Fruit fly (Drosophila melanogaster): ENCODE results near the gene CG10345.

CG10345 gene

dm6 chr3R:16643591-16643990 lies 38.9 kb upstream of the CG10345 start, which contains the start of gene Arl6IP1:
TSS of gene Arl6IP1 (plus strand) at chr3R:16643605.
- TF ChIP-seq salr (GFP tag; optimal IDR thresholded peaks at IDR 0.05) (no peak), CG8319 (GFP tag; optimal IDR thresholded peaks at IDR 0.05) (no peak), Eip75B (GFP tag; optimal IDR thresholded peaks at IDR 0.05) (no peak)

dm6 chr3R:16640005-16640408 lies 35.3 kb upstream of the CG10345 start, which contains the start of gene nonA-l:
TSS of gene nonA-l (plus strand) at chr3R:16640205.
- no peak for TF ChIP-seq Smox (GFP tag; optimal IDR thresholded peaks at IDR 0.05)
- TF ChIP-seq fkh (GFP tag; optimal IDR thresholded peaks at IDR 0.05) = no peak
- TF ChIP-seq CG15336 (GFP tag; IDR thresholded peaks at IDR 0.05) = no peak
- no peak for TF ChIP-seq svp (GFP tag)
- TF ChIP-seq CG8119 (GFP tag; IDR thresholded peaks at IDR 0.05) = no peak
- no peak for TF ChIP-seq CG10631 (GFP tag; optimal IDR thresholded peaks at IDR 0.05)
- no peak for TF ChIP-seq Blimp-1 (GFP tag; optimal IDR thresholded peaks at IDR 0.05)

- no peak for TF ChIP-seq Eip78C (GFP tag)
- TF ChIP-seq topi (GFP tag; optimal IDR thresholded peaks at IDR 0.05) = no peak
- TF ChIP-seq Sox14 (GFP tag; optimal IDR thresholded peaks at IDR 0.05) = no peak
- TF ChIP-seq CG3919 (GFP tag; optimal IDR thresholded peaks at IDR 0.05) = no peak
- no peak for TF ChIP-seq CG15336 (GFP tag; IDR thresholded peaks at IDR 0.05)
- TF ChIP-seq Hr4 (GFP tag; optimal IDR thresholded peaks at IDR 0.05) = no peak
- no peak for TF ChIP-seq CG8119 (GFP tag; IDR thresholded peaks at IDR 0.05)
- TF ChIP-seq Eip93F (GFP tag; optimal IDR thresholded peaks at IDR 0.05) = no peak
- no peak for TF ChIP-seq CG6163 (GFP tag; IDR thresholded peaks at IDR 0.05)
- no peak for TF ChIP-seq achi (GFP tag; optimal IDR thresholded peaks at IDR 0.05)
- no peak for TF ChIP-seq CG11762 (GFP tag; optimal IDR thresholded peaks at IDR 0.05; ENCODE audit: insufficient read depth)
- no peak for TF ChIP-seq net (GFP tag; optimal IDR thresholded peaks at IDR 0.05)
- TF ChIP-seq Lpt (GFP tag; optimal IDR thresholded peaks at IDR 0.05) = no peak
- TF ChIP-seq CG7368 (GFP tag; optimal IDR thresholded peaks at IDR 0.05) = no peak
- TF ChIP-seq fkh (GFP tag; optimal IDR thresholded peaks at IDR 0.05) = no peak
Measured at dm6 chr3R:16632698-16633097, 28.0 kb upstream of the CG10345 start.

- TF ChIP-seq svp (GFP tag) (no peak), Sox15 (GFP tag; optimal IDR thresholded peaks at IDR 0.05) (no peak), OdsH (GFP tag; optimal IDR thresholded peaks at IDR 0.05) (no peak)
Measured at dm6 chr3R:16630564-16630963, 25.9 kb upstream of the CG10345 start.

dm6 chr3R:16626899-16627432 lies 22.3 kb upstream of the CG10345 start:
- TF ChIP-seq fkh (GFP tag; optimal IDR thresholded peaks at IDR 0.05) (peak; percentile 51), CG4318 (GFP tag; optimal IDR thresholded peaks at IDR 0.05) (no peak)

- TF ChIP-seq pdm3 (GFP tag; optimal IDR thresholded peaks at IDR 0.05) (no peak), topi (GFP tag; optimal IDR thresholded peaks at IDR 0.05) (no peak), CG8119 (GFP tag; IDR thresholded peaks at IDR 0.05) (peak; percentile 33; the same call in 1 of the 3 replicates), CG6163 (GFP tag; IDR thresholded peaks at IDR 0.05) (0 out of 3 replicates have a peak, but pooled peaks have one; percentile 29), ss (GFP tag; optimal IDR thresholded peaks at IDR 0.05) (no peak), CG10631 (GFP tag; optimal IDR thresholded peaks at IDR 0.05) (no peak), CG3919 (GFP tag; optimal IDR thresholded peaks at IDR 0.05) (no peak), CG6808 (GFP tag; optimal IDR thresholded peaks at IDR 0.05) (no peak), CG6276 (GFP tag; optimal IDR thresholded peaks at IDR 0.05) (no peak), CG9139 (GFP tag; optimal IDR thresholded peaks at IDR 0.05) (no peak), CG31627 (GFP tag; optimal IDR thresholded peaks at IDR 0.05) (no peak), CG11762 (GFP tag; optimal IDR thresholded peaks at IDR 0.05; ENCODE audit: insufficient read depth) (no peak), CG10669 (GFP tag; optimal IDR thresholded peaks at IDR 0.05) (no peak), CG7368 (GFP tag; optimal IDR thresholded peaks at IDR 0.05) (no peak), Eip93F (GFP tag; optimal IDR thresholded peaks at IDR 0.05) (no peak), CG16779 (tag; optimal IDR thresholded peaks at IDR 0.05) (no peak), CG3032 (tag; optimal IDR thresholded peaks at IDR 0.05) (no peak), net (GFP tag; optimal IDR thresholded peaks at IDR 0.05) (no peak), Eip75B (GFP tag; optimal IDR thresholded peaks at IDR 0.05) (no peak), Smox (GFP tag; optimal IDR thresholded peaks at IDR 0.05) (no peak), acj6 (GFP tag; optimal IDR thresholded peaks at IDR 0.05) (no peak), esn (GFP tag; optimal IDR thresholded peaks at IDR 0.05) (no peak), CG6854 (GFP tag; optimal IDR thresholded peaks at IDR 0.05) (no peak), Lpt (GFP tag; optimal IDR thresholded peaks at IDR 0.05) (no peak), CG11294 (GFP tag; IDR thresholded peaks at IDR 0.05) (no peak), cyc (GFP tag; optimal IDR thresholded peaks at IDR 0.05) (no peak), Eip78C (GFP tag) (peak; percentile 46)
Measured at dm6 chr3R:16625844-16626430, 21.3 kb upstream of the CG10345 start.
